Worm (Caenorhabditis elegans) whole organism, dauer: ENCODE results near the gene mrps-11.

Experiments used
- unc-62 ChIP-seq: sonication (generic microtip); optimal IDR thresholded peaks from 2 replicates; lab custom pipeline; 2017; ENCODE audit warnings: missing biosample characterization, missing genetic modification reagents, missing genetic modification characterization

mrps-11 gene

DNA sequence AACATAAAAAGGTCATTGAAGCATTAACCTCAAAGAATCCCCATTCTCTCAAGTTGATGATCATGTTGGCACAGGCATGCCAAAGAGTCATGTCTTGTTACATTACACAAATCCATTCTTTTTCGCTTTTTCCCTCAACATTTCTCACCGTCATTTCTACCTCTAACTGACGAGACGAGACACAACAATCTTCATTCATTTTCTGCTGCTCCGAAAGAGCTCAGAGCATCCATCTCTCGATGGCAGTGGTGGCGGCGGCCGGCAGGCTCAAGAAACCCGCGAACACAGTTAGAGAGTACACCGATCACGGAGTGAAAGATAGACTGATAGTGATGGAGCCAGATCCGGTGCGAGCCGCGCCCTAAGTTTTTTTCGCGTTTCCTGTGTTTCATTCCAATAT, 17.3 kb downstream of the mrps-11 start:
- TF ChIP-seq unc-62 (GFP tag; lab: Kevin White, UChicago) = no peak

DNA sequence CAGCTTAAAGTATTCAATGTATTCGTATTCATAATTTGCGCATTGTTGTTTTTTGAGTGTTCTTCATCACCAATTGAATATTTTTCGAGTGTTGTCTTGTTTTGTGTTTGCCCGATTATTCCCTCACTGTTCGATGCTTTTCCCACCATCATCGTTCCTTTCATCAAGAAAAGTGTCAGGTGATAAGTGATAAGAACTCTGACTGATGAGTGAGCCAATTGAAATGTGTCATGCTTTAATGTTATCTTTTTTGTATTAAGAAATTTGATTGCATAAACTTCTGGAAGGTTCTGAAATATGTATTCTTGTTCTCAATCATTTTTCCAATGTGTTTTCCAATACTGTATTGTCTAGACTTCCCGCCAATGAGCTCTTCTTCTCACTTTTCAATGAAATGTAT, 19.1 kb downstream of the mrps-11 start:
- no peak for TF ChIP-seq unc-62 (GFP tag; lab: Kevin White, UChicago)

DNA sequence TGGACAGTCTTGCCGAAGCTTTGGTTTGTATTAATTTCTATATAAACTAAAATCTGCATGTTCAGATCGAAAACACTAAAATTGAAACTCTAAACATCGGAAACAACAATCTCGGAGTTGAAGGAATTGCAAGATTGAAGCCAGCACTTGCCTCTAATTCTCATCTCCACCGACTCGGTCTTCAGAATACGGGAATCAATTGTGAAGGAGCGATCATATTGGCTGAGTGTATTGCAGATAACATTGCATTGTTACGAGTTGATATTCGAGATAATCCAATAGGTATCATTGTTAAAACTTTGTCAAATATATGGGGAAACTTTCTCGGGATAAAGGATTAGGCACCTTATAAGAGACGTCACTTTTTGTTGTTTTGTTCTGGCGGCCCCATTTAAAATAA, 24.1 kb downstream of the mrps-11 start:
- no peak for TF ChIP-seq unc-62 (GFP tag; lab: Kevin White, UChicago)

DNA sequence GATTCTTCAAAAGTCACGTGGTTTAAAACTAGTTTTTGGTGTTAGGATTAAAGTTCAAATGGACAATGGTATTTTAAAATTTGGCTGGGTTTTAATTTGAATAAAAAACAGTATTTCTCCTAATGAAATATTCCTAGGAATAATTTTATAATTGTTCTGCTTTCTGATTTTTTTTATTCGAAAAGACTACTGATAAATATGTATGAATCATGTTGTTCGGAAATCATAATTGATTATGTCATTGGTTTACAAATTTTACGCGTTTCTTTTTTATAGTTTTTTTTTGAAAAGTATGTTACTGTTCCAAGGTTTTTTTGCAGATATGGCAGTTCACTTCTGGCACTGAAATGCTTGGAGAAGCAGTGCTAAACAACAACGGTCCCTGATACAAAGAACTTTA, 26.1 kb downstream of the mrps-11 start, which contains the start of gene F28C1.3:
Gene F28C1.3, plus strand, starts transcription at position 301 of the 400 bp plus-strand sequence.
- TF ChIP-seq unc-62 (GFP tag; lab: Kevin White, UChicago) = no peak

DNA sequence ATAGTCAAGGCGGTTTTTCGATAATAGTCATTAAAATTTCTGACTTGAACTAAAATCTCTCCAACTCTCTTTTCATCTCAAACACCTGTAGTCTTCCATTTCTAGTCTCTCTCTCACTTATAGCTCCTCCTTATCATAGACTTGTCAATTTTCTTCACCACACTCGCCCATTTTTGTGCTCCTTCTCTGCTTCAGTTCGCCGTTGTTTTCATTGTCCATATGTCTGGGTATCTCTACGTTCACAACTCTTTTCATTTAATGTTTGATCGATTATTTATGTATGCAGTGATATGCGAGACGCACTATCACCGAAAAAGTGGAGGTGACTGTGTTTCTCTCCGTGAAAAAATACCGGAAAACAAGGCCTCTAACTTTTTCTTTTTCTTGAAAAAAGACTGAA, 26.7 kb downstream of the mrps-11 start:
- TF ChIP-seq unc-62 (GFP tag; lab: Kevin White, UChicago) = no peak

DNA sequence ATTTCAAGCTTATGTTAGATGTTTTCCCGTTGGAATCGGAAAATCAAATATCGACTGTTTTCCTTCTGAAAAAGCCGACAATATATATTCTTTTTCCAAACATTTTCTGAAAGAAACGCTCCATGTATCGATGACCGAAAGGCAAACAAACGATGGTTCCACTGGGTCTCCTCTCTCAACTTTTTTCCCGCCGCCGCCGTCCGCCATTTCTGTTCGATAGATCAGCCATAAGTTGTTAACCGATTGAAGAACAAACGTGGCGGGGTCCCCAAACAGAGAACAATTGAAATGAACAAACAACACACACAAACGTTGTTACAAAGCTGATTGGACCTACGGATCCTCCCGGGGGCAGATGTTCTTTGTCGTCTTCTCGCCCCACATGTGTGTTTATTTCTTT, 27.8 kb downstream of the mrps-11 start:
- TF ChIP-seq unc-62 (GFP tag; lab: Kevin White, UChicago) = no peak

DNA sequence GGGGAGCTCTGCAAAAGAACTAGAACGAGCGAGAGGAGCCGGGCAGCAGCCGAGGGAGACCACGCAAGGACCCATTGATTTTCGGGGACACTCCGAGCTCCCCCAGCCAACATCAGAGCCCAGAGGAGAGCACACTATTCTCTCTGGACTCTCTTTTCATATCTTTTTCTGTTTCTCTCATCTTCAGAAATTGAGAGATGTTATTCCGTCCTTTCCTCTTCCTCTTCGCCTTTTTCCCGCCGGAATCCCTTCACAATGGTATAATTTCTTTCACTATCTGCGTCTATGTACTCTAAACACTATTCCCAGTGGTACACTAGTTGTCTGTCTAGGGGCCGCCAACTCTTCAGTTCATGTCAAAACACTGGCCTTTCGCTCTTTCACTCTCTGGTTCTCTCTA, 29.0 kb downstream of the mrps-11 start:
- no peak for TF ChIP-seq unc-62 (GFP tag; lab: Kevin White, UChicago)

DNA sequence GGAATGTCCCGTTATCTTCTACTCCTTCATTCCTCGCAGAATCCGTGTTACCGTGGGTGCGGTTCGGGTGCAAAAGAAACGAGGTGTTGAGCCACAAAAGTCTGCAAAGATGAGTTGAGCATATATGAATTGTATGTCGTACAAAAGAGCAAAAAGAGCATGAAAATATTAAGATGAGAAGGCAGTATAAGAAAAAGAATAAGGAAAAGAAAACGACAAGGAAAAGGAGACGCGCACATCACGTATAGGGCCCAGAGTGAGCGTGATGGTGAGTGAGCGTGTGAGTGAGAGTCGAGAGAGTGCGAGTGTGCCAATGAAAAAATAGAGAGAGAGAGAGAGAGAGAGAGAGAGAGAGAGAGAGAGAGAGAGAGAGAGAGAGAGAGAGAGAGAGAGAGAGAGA, 31.5 kb downstream of the mrps-11 start, which contains the start of gene egl-10:
Gene egl-10, minus strand, starts transcription at position 101 of the 400 bp plus-strand sequence.
- TF ChIP-seq unc-62 (GFP tag; lab: Kevin White, UChicago) = no peak

DNA sequence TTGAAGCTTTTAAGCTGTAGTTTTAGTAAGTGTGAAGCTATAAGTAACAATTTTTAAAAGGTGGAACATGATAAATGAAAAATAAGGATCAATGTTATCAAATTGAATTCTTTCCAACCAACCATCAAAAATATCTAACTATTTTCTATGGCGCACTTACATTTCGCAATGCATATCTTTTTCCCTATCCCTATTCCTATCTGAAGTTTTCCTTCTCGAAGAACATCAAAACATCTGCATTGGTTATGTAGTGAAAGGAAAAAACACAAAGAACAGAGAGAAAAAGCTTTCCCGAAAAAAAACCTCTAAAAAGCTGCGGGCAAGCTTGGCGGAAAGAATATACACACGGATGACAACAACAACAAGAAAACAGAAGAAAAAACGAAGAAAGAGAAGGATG, 33.8 kb downstream of the mrps-11 start:
- TF ChIP-seq unc-62 (GFP tag; lab: Kevin White, UChicago) = no peak

DNA sequence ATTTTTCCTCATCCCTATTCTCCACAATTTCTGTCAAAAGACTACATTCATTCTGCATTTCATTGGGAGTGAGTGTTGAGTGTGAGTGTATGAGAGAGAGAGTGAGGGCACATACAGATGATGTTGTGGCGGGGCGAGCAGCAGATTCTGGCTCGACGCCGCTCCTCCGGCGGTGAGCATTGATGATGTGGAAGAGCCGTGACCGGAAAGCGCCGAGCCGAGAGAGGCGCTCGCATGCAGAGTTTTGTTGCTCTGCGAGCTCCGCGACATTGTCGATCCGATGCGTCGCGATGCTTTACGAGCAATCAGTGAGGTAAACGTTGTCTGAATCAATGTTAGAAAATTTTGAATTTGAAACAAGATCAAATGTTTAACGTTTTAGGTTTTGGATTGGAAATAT, 38.7 kb downstream of the mrps-11 start:
- no peak for TF ChIP-seq unc-62 (GFP tag; lab: Kevin White, UChicago)

DNA sequence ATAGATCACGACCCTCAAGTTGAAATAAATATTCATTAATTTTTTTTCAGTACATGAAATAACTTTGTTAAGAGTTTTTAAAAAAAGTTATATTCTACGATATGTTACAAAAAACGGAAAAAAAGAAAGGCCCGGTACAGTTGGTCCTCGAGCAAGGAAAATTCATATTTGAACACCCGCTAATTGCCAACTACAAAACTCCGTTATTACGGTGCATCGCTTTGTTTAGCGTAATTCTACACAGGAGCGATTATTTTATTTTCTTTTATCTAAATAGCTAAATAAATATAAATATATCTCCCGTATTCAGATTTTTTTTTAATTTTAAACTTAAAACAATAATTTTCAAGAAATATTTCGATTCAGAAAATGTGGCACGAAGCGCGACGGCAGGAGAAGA, 44.0 kb downstream of the mrps-11 start, which contains the start of gene F28C1.1:
Gene F28C1.1, plus strand, starts transcription at position 365 of the 400 bp plus-strand sequence.
- no peak for TF ChIP-seq unc-62 (GFP tag; lab: Kevin White, UChicago)

DNA sequence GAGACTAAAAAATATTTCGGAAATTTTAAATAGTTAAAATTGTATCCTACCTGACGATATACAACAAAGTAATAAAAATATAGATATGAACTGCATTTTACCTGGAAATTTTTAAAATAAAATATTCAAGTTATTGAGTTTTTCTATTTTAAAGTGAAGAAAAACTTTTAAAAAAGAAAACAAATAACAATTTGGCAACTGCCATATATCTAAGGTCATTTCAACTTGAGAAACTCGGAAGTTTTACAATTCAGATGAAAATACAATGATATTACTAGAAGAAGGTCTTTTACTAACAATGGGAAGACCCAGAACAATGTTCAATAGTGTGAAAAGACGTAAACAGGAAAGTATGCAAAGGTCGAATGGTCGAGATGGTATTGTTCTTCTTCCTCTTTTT, 44.5 kb downstream of the mrps-11 start, which contains the start of gene C54D10.10:
Gene C54D10.10, minus strand, starts transcription at position 101 of the 400 bp plus-strand sequence.
- no peak for TF ChIP-seq unc-62 (GFP tag; lab: Kevin White, UChicago)

DNA sequence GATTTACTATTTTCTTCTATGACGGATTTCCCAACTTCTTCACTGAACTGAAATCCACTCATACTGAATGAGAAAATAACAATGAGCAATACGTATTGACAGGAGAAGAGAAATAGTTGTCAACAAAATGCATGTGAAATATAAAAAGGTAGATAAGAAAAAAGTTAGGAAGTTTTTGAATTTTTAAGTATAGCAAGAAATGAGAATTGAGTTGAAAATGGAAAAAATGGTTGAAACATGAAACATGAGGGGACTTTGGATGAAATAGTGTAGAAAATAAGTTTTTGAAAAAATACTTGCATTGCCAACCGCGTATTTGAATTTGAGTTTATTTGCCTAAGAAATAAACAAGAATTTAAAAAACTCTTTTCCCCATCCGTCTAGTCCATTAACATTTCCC, 47.5 kb downstream of the mrps-11 start, which contains the start of the genes pals-38 and C54D10.9:
Gene pals-38, minus strand, starts transcription at position 101 of the 400 bp plus-strand sequence.
Gene C54D10.9, plus strand, starts transcription at position 259 of the 400 bp plus-strand sequence.
- TF ChIP-seq unc-62 (GFP tag; lab: Kevin White, UChicago) = no peak

DNA sequence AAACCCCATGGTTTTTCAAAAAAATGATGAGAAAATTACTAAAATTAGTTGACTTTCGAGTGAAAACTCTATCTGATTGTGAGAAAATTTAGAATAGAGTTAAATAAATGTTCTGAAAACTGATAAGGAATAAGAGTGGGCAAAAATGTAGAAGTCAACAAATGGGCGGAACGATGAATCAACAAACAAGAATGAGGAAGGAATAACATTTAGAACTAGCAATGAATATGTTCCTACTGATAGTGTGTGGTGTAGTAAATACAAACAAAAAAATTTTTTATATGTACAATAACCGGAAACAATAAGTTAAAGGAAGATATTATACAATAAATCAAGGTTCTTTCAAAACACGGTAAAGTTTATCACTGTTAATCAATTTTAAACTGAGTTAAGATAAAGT, 50.7 kb downstream of the mrps-11 start, which contains the start of gene pals-39:
Gene pals-39, minus strand, starts transcription at position 101 of the 400 bp plus-strand sequence.
- no peak for TF ChIP-seq unc-62 (GFP tag; lab: Kevin White, UChicago)
